Worm (Caenorhabditis elegans): Measurements from ENCODE around the gene M01H9.10.

Gene M01H9.10

ce11 chrIV:4449843-4450242 is 30.1 kb downstream of the M01H9.10 start (continued):
- TF ChIP-seq daf-16 (GFP tag; optimal IDR thresholded peaks at IDR 0.05) (peak in 1 of 2 experiments; percentile 53), daf-16 (tag; optimal IDR thresholded peaks at IDR 0.05) (peak; percentile 64), egl-43 (GFP tag; IDR thresholded peaks at IDR 0.05) (no peak), ztf-7 (tag; optimal IDR thresholded peaks at IDR 0.05) (no peak), mes-2 (tag; optimal IDR thresholded peaks at IDR 0.05; ENCODE audit: poor library complexity, severe bottlenecking) (peak; percentile 45), hlh-30 (tag; optimal IDR thresholded peaks at IDR 0.05; ENCODE audit: insufficient read depth) (no peak), hif-1 (tag; optimal IDR thresholded peaks at IDR 0.05) (no peak), rbr-2 (tag; optimal IDR thresholded peaks at IDR 0.05) (no peak), ctbp-1 (GFP tag; IDR thresholded peaks at IDR 0.05) (no peak), nhr-76 (tag; optimal IDR thresholded peaks at IDR 0.05) (no peak), arid-1 (GFP tag; conservative IDR thresholded peaks at IDR 0.05) (no peak), nhr-77 (tag; optimal IDR thresholded peaks at IDR 0.05) (peak; percentile 77), lim-7 (GFP tag; IDR thresholded peaks at IDR 0.05) (0 out of 2 replicates have a peak, but pooled peaks have one; percentile 46), ztf-11 (tag; optimal IDR thresholded peaks at IDR 0.05) (no peak), lin-15B (tag; optimal IDR thresholded peaks at IDR 0.05) (no peak), nhr-28 (tag; optimal IDR thresholded peaks at IDR 0.05) (peak; percentile 49), F37D6.2 (tag; optimal IDR thresholded peaks at IDR 0.05) (no peak), attf-4 (tag; optimal IDR thresholded peaks at IDR 0.05) (no peak), T26A8.4 (GFP tag; IDR thresholded peaks at IDR 0.05) (peak; percentile 53), set-16 (GFP tag; IDR thresholded peaks at IDR 0.05) (no peak), F10B5.3 (tag; optimal IDR thresholded peaks at IDR 0.05) (no peak), nhr-11 (tag; optimal IDR thresholded peaks at IDR 0.05) (no peak), ZK546.5 (tag; optimal IDR thresholded peaks at IDR 0.05) (no peak), F26F4.8 (GFP tag; conservative IDR thresholded peaks at IDR 0.05) (no peak), skn-1 (tag; optimal IDR thresholded peaks at IDR 0.05) (no peak), unc-62 (GFP tag; optimal IDR thresholded peaks at IDR 0.05 in 1 of 2) (no peak), unc-62 (tag; optimal IDR thresholded peaks at IDR 0.05) (no peak), ceh-44 (GFP tag; IDR thresholded peaks at IDR 0.05) (no peak), sdz-12 (GFP tag; optimal IDR thresholded peaks at IDR 0.05) (no peak), ces-1 (GFP tag; optimal IDR thresholded peaks at IDR 0.05) (no peak), jun-1 (tag; optimal IDR thresholded peaks at IDR 0.05) (no peak), saeg-2 (GFP tag; IDR thresholded peaks at IDR 0.05) (no peak), lin-38 (GFP tag; IDR thresholded peaks at IDR 0.05) (peak; percentile 62), tra-1 (GFP tag; IDR thresholded peaks at IDR 0.05) (0 out of 2 replicates have a peak, but pooled peaks have one; percentile 22), nhr-48 (tag; optimal IDR thresholded peaks at IDR 0.05) (peak; percentile 3), duxl-1 (tag; optimal IDR thresholded peaks at IDR 0.05; ENCODE audit: poor library complexity) (no peak), Y48G9A.11 (GFP tag; IDR thresholded peaks at IDR 0.05) (peak; percentile 44; the same call in 1 of the 2 replicates), nhr-102 (tag; optimal IDR thresholded peaks at IDR 0.05) (peak; percentile 47), R02D3.7 (tag; optimal IDR thresholded peaks at IDR 0.05) (no peak), nhr-10 (tag; optimal IDR thresholded peaks at IDR 0.05) (no peak), fos-1 (tag; optimal IDR thresholded peaks at IDR 0.05) (no peak), ceh-82 (tag; optimal IDR thresholded peaks at IDR 0.05) (no peak), mdt-29 (GFP tag; IDR thresholded peaks at IDR 0.05) (no peak), tag-97 (GFP tag; IDR thresholded peaks at IDR 0.05) (no peak), lir-3 (tag; optimal IDR thresholded peaks at IDR 0.05) (no peak), spr-1 (tag; optimal IDR thresholded peaks at IDR 0.05) (peak; percentile 31), mxl-2 (GFP tag; conservative IDR thresholded peaks at IDR 0.05) (no peak), dmd-9 (GFP tag; IDR thresholded peaks at IDR 0.05) (no peak), lin-1 (GFP tag; IDR thresholded peaks at IDR 0.05) (no peak; the same call in 1 of the 2 replicates), dpl-1 (GFP tag; optimal IDR thresholded peaks at IDR 0.05) (no peak), madf-5 (GFP tag; IDR thresholded peaks at IDR 0.05) (no peak), cey-2 (tag; optimal IDR thresholded peaks at IDR 0.05; ENCODE audit: borderline replicate concordance, insufficient read depth) (no peak)

Measured in whole organism, L4 larva.